Worm (Caenorhabditis elegans) whole organism, L4 larva: Measurements from ENCODE around the gene sre-2.

Experiments
- R02D3.7 ChIP-seq: fragments of 150-350 bp; sonication (generic microtip); optimal IDR thresholded peaks from 3 replicates; lab custom pipeline; 2014; ENCODE audit warnings: missing biosample characterization, missing genetic modification characterization
- aly-2 ChIP-seq: sonication (generic microtip); optimal IDR thresholded peaks from 2 replicates; lab custom pipeline; 2018; ENCODE audit warnings: missing biosample characterization, missing genetic modification characterization
- ceh-82 ChIP-seq: sonication (generic microtip); optimal IDR thresholded peaks from 2 replicates; lab custom pipeline; 2017; ENCODE audit warnings: missing biosample characterization, missing genetic modification characterization
- lsy-2 ChIP-seq, 2 experiments: fragments of 150-350 bp in 1 of 2; sonication (generic microtip) in 1 of 2; optimal IDR thresholded peaks; 2 replicates each; lab custom pipeline; 2014 to 2017; ENCODE audit warnings: missing biosample characterization in 2 of 2, missing genetic modification characterization in 2 of 2
- nhr-10 ChIP-seq: fragments of 150-350 bp; optimal IDR thresholded peaks from 2 replicates; lab custom pipeline; 2014; ENCODE audit warnings: missing biosample characterization, missing genetic modification characterization
- snpc-4 ChIP-seq: fragments of 150-350 bp; optimal IDR thresholded peaks from 2 replicates; lab custom pipeline; 2014; ENCODE audit warnings: missing biosample characterization, missing genetic modification characterization
- zfp-3 ChIP-seq: fragments of 200-800 bp; sonication (Bioruptor generic); conservative IDR thresholded peaks from 2 replicates; pipeline ENCODE4 v1.3.6; 2022; ENCODE audit warnings: missing genetic modification reagents, missing genetic modification characterization, missing compliant biosample characterization

DNA sequence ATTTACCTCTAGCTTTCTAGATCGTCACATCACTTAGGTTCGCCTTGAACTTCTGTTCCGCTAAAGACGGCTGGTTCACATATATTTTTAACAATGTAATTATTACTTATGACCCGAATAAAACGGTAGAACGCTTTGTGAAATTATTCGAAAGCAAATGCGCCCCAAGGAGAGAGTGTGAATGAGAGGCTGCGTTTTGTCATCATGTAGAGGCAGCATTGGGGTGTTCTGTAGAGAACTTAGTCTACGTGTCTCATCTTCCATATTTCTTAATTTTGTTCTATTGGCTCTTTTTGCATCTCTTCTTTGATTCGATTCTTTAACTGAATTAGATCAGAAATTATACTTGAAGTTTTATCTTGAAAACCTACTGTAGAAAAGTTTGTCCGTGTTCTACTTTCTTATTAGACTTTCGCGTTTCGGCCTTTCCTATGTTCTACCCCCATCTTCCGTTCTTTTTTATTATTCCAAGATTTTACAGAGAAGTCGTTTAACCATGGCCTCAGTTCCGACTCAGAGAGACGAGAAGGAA lies 36.1 kb upstream of the sre-2 start, which contains the start of gene cdc-48.2:
- TF ChIP-seq zfp-3 (GFP tag; lab: Robert Waterston, UW) (no peak), aly-2 (tag; lab: Kevin White, UChicago) (no peak), ceh-82 (tag; lab: Kevin White, UChicago) (no peak), lsy-2 (tag; optimal IDR thresholded peaks at IDR 0.05; lab: Kevin White, UChicago) (peak in 1 of 2 experiments; percentile 62), R02D3.7 (no peak), snpc-4 (tag; lab: Kevin White, UChicago) (no peak), nhr-10 (no peak)
